Fruit fly (Drosophila melanogaster): ENCODE results near the gene Lst8.

DNA sequence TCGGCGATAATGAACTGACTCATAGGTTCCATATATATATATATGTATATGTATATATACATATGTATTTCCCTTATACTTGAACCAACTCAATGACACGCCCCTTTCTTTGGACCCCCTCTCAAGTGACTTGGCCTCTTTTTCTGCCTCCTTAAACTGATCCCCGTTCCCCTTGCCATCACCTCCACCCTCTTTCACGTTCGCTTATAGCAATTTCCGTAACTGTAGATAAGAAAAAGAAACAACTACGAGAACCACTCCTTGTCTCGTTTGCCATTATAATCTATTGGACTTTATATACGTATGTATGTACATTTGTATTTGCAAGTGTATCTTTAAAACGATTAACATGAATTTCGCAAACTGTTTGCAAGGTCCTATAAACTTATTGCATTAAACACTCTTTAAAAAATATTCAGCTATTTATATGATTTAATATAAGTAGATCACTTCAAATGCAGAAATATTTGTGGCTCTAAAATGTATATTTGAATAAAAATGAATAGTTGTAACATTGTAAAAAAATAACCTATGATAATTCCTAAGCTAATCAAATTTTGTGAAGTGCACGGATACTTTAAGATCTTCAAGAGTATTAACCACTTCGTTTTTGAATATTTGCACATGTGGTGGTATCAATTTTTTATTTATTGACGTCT, 23.0 kb downstream of the Lst8 start:
- TF ChIP-seq kay (GFP tag; ENCODE audit: borderline replicate concordance) (peak; percentile 79), bab1 (GFP tag; optimal IDR thresholded peaks at IDR 0.05) (no peak), toe (GFP tag; optimal IDR thresholded peaks at IDR 0.05) (no peak), CG7045 (GFP tag; optimal IDR thresholded peaks at IDR 0.05) (peak; percentile 36), Clk (GFP tag; optimal IDR thresholded peaks at IDR 0.05) (no peak), cnc (optimal IDR thresholded peaks at IDR 0.05) (peak; percentile 5 to 47), Hr96 (GFP tag; optimal IDR thresholded peaks at IDR 0.05) (no peak), tj (GFP tag; optimal IDR thresholded peaks at IDR 0.05) (no peak)

Data from whole organism, adult.